Fruit fly (Drosophila melanogaster) S2 (cell line): Measurements from ENCODE around the gene TTLL4A.

Experiments used
- CG8478 ChIP-seq: fragments of >200 bp; optimal IDR thresholded peaks from 2 replicates; lab custom pipeline; 2018
- CTCF ChIP-seq, 2 experiments: fragments of >200 bp; optimal IDR thresholded peaks; 2 replicates each; lab custom pipeline; 2018

dm6 chr2L:11001376-11002122 is 12.3 kb downstream of the TTLL4A start, which contains the start of the genes aub and lectin-33A:
- TF ChIP-seq CG8478 (lab: Kevin White, UChicago) (no peak), CTCF (optimal IDR thresholded peaks at IDR 0.05; lab: Kevin White, UChicago) (no peak)
